Worm (Caenorhabditis elegans): ENCODE results near the gene M6.11.

- TF ChIP-seq rnt-1 (tag; optimal IDR thresholded peaks at IDR 0.05) (no peak), ztf-11 (tag; optimal IDR thresholded peaks at IDR 0.05) (no peak), nhr-237 (tag; optimal IDR thresholded peaks at IDR 0.05) (no peak), nhr-90 (tag; optimal IDR thresholded peaks at IDR 0.05; ENCODE audit: poor library complexity) (no peak), aly-2 (tag; optimal IDR thresholded peaks at IDR 0.05) (no peak), grh-1 (GFP tag; IDR thresholded peaks at IDR 0.05) (no peak), unc-130 (tag; optimal IDR thresholded peaks at IDR 0.05) (no peak), ceh-82 (tag; optimal IDR thresholded peaks at IDR 0.05) (no peak)
Measured at ce11 chrX:671807-672206, 30.5 kb upstream of the M6.11 start, which contains the start of gene lgc-32.

All from whole organism, L1 larva.